Worm (Caenorhabditis elegans): Measurements from ENCODE around the gene Y55D5A.3.

DNA sequence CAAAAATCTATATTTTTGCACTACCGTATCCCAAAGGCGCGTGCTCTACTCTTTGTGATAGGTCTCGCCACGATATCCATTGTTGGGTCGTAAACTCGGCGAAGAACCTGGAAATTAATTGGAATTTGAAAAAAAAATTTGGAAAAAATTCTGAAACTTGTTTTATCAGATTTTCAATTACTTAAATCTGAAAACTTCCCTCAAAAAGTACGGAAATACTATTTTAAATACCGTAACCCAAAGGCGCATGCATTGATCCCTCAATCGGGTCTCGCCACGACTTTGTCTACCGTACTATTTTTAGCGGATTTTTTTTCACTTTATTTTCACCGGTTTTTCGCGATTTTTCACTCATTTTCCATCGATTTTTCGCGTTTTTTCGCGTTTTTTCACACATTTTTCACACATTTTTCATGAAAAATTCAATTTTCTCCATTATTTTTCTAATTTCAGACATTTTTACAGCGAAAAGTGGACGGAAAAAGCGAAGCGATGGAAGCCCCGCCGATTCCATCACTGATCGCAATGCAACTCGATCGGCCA is 28.9 kb downstream of the Y55D5A.3 start, which contains the start of gene H05C05.1:
- TF ChIP-seq zip-8 (tag; optimal IDR thresholded peaks at IDR 0.05) (no peak), mab-5 (tag; optimal IDR thresholded peaks at IDR 0.05) (no peak), pha-4 (tag; optimal IDR thresholded peaks at IDR 0.05) (no peak), sem-2 (GFP tag; optimal IDR thresholded peaks at IDR 0.05) (no peak), lin-13 (tag; optimal IDR thresholded peaks at IDR 0.05) (no peak), snpc-4 (tag; optimal IDR thresholded peaks at IDR 0.05) (no peak), nhr-237 (tag; optimal IDR thresholded peaks at IDR 0.05) (no peak), ces-1 (GFP tag; optimal IDR thresholded peaks at IDR 0.05) (no peak), lsy-2 (tag; optimal IDR thresholded peaks at IDR 0.05) (no peak), nhr-76 (tag; optimal IDR thresholded peaks at IDR 0.05) (no peak)
